Worm (Caenorhabditis elegans) whole organism, L3 larva: ENCODE data around the gene T05H4.4.

Experiments used
- ZK546.5 ChIP-seq: sonication (generic microtip); optimal IDR thresholded peaks from 2 replicates; lab custom pipeline; 2017; ENCODE audit warnings: missing biosample characterization, missing genetic modification characterization
- fos-1 ChIP-seq: fragments of 150-350 bp; optimal IDR thresholded peaks from 2 replicates; lab custom pipeline; 2014; ENCODE audit warnings: missing biosample characterization, missing genetic modification characterization
- nhr-67 ChIP-seq: fragments of 150-350 bp; optimal IDR thresholded peaks from 2 replicates; lab custom pipeline; 2014; ENCODE audit warnings: missing biosample characterization, missing genetic modification characterization
- nhr-76 ChIP-seq: fragments of 150-350 bp; sonication (generic microtip); optimal IDR thresholded peaks from 5 replicates; lab custom pipeline; 2014; ENCODE audit warnings: missing biosample characterization, missing genetic modification characterization
- skn-1 ChIP-seq: fragments of 150-350 bp; optimal IDR thresholded peaks from 2 replicates; lab custom pipeline; 2014; ENCODE audit warnings: missing biosample characterization, missing genetic modification characterization
- unc-39 ChIP-seq: sonication (generic microtip); optimal IDR thresholded peaks from 4 replicates; lab custom pipeline; 2017; ENCODE audit warnings: missing biosample characterization, missing genetic modification characterization
- ztf-11 ChIP-seq: fragments of 150-350 bp; optimal IDR thresholded peaks from 2 replicates; lab custom pipeline; 2014; ENCODE audit warnings: missing biosample characterization, missing genetic modification characterization

ce11 chrV:6456903-6457302 lies 18.2 kb downstream of the T05H4.4 start:
- TF ChIP-seq nhr-76 (tag; lab: Kevin White, UChicago) (no peak), fos-1 (tag; lab: Kevin White, UChicago) (no peak), skn-1 (tag; lab: Kevin White, UChicago) (no peak), unc-39 (tag; lab: Kevin White, UChicago) (no peak), nhr-67 (no peak), ztf-11 (no peak), ZK546.5 (tag; lab: Kevin White, UChicago) (no peak)
